Worm (Caenorhabditis elegans) whole organism, midembryonic: ENCODE data around the gene ZK154.4.

Experiments used
- flt-1 ChIP-seq: fragments of 200-800 bp; sonication (Bioruptor generic); IDR thresholded peaks from 2 replicates; pipeline ENCODE4 v1.3.6; 2022; ENCODE audit warnings: missing genetic modification characterization, missing compliant biosample characterization
- klf-2 ChIP-seq: fragments of 200-800 bp; sonication (Bioruptor generic); conservative IDR thresholded peaks from 2 replicates; pipeline ENCODE4 v1.3.6; 2022; ENCODE audit warnings: missing genetic modification reagents, missing genetic modification characterization, missing compliant biosample characterization
- ref-1 ChIP-seq: fragments of 200-800 bp; sonication (Bioruptor generic); conservative IDR thresholded peaks from 2 replicates; pipeline ENCODE4 v1.3.6; 2022; ENCODE audit warnings: missing genetic modification reagents, missing genetic modification characterization, missing compliant biosample characterization

DNA sequence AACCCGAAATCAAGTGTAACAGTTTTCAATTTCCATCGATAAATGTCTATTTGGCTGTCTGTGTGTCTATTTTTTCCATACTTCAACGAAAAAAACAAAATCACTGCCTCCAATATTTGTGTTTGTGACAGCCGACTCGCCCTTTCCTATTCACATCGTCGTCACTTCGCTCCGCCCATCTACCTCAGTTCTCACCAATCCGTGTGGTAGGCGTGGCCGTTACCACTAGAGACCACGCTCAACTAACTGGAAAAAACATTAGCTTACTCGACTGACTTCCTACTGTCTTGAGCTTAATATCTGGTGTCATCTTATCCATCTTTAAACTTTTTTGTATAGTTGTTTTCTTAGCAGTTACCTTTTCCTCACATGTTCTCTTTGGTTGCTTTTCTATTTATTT, 36.8 kb downstream of the ZK154.4 start:
- no peak for TF ChIP-seq klf-2 (GFP tag; lab: Robert Waterston, UW)
- no peak for TF ChIP-seq flt-1 (GFP tag; lab: Robert Waterston, UW)
- no peak for TF ChIP-seq ref-1 (GFP tag; lab: Robert Waterston, UW)
